ENCODE assay signal across 1 fruit fly cellular context in genomic region chr2L:14690791-14691190, dm6.
TF ChIP-seq lines count a peak whose summit lies in the region.

No protein-coding gene starts in this region.

TF ChIP-seq in whole organism, embryonic, 481 proteins besides CTCF, POLR2A, EP300 and RAD21 (continued from another document and continues in another):
- TF ChIP-seq Xbp1 (GFP tag; optimal IDR thresholded peaks at IDR 0.05; lab: Kevin White, UChicago) (peak; percentile 7), Max (GFP tag; optimal IDR thresholded peaks at IDR 0.05; lab: Kevin White, UChicago) (no peak), CG3847 (GFP tag; IDR thresholded peaks at IDR 0.05; lab: Robert Waterston, UW) (no peak), grau (tag; optimal IDR thresholded peaks at IDR 0.05; lab: Kevin White, UChicago) (peak; percentile 5), CG14710 (tag; optimal IDR thresholded peaks at IDR 0.05; lab: Kevin White, UChicago) (peak; percentile 40), cas (GFP tag; IDR thresholded peaks at IDR 0.05; lab: Robert Waterston, UW) (no peak), CG11560 (tag; IDR thresholded peaks at IDR 0.05; lab: Robert Waterston, UW) (no peak), esg (GFP tag; conservative IDR thresholded peaks at IDR 0.05; lab: Robert Waterston, UW) (no peak), CG17361 (GFP tag; IDR thresholded peaks at IDR 0.05; lab: Robert Waterston, UW) (0 out of 3 replicates have a peak, but pooled peaks have one; percentile 25), CG3407 (GFP tag; optimal IDR thresholded peaks at IDR 0.05; lab: Kevin White, UChicago) (peak; percentile 5), CG9727 (GFP tag; optimal IDR thresholded peaks at IDR 0.05; lab: Kevin White, UChicago) (peak; percentile 73), zf30C (GFP tag; optimal IDR thresholded peaks at IDR 0.05; lab: Kevin White, UChicago) (peak; percentile 71), CG4360 (GFP tag; IDR thresholded peaks at IDR 0.05; lab: Robert Waterston, UW) (no peak; the same call in 1 of the 2 replicates), da (GFP tag; optimal IDR thresholded peaks at IDR 0.05; lab: Kevin White, UChicago) (no peak), CG4820 (GFP tag; optimal IDR thresholded peaks at IDR 0.05; lab: Kevin White, UChicago) (peak; percentile 51), sima (GFP tag; optimal IDR thresholded peaks at IDR 0.05; lab: Kevin White, UChicago) (no peak), H15 (GFP tag; IDR thresholded peaks at IDR 0.05; lab: Robert Waterston, UW) (no peak), CoRest (tag; optimal IDR thresholded peaks at IDR 0.05; lab: Kevin White, UChicago) (peak; percentile 11), tna (GFP tag; IDR thresholded peaks at IDR 0.05; lab: Robert Waterston, UW; ENCODE audit: partially characterized antibody) (no peak), CG7839 (tag; optimal IDR thresholded peaks at IDR 0.05; lab: Kevin White, UChicago) (peak; percentile 47), Poxn (GFP tag; IDR thresholded peaks at IDR 0.05; lab: Robert Waterston, UW) (no peak), sc (optimal IDR thresholded peaks at IDR 0.05; lab: Kevin White, UChicago) (no peak), sc (GFP tag; optimal IDR thresholded peaks at IDR 0.05; lab: Kevin White, UChicago) (peak; percentile 26), maf-S (GFP tag; optimal IDR thresholded peaks at IDR 0.05; lab: Kevin White, UChicago) (no peak), YL-1 (GFP tag; optimal IDR thresholded peaks at IDR 0.05; lab: Kevin White, UChicago) (no peak), CG10543 (GFP tag; optimal IDR thresholded peaks at IDR 0.05; lab: Kevin White, UChicago) (no peak), CG9797 (GFP tag; optimal IDR thresholded peaks at IDR 0.05; lab: Kevin White, UChicago) (no peak), CG4730 (GFP tag; IDR thresholded peaks at IDR 0.05; lab: Robert Waterston, UW) (0 out of 2 replicates have a peak, but pooled peaks have one; percentile 11), CG10462 (GFP tag; optimal IDR thresholded peaks at IDR 0.05; lab: Kevin White, UChicago) (no peak), CG6813 (GFP tag; optimal IDR thresholded peaks at IDR 0.05; lab: Kevin White, UChicago) (no peak), Dip2 (GFP tag; IDR thresholded peaks at IDR 0.05; lab: Robert Waterston, UW) (no peak), Ssrp (tag; optimal IDR thresholded peaks at IDR 0.05; lab: Kevin White, UChicago) (peak; percentile 20), croc (GFP tag; conservative IDR thresholded peaks at IDR 0.05; lab: Robert Waterston, UW) (0 out of 3 replicates have a peak, but pooled peaks have one; percentile 29), ab (GFP tag; optimal IDR thresholded peaks at IDR 0.05; lab: Kevin White, UChicago) (no peak), tll (GFP tag; optimal IDR thresholded peaks at IDR 0.05; lab: Kevin White, UChicago) (no peak), CG18764 (GFP tag; optimal IDR thresholded peaks at IDR 0.05; lab: Kevin White, UChicago) (no peak), chm (GFP tag; IDR thresholded peaks at IDR 0.05; lab: Robert Waterston, UW) (no peak), NC2β (GFP tag; optimal IDR thresholded peaks at IDR 0.05; lab: Kevin White, UChicago) (no peak), CG6765 (GFP tag; optimal IDR thresholded peaks at IDR 0.05; lab: Kevin White, UChicago) (no peak), phol (tag; optimal IDR thresholded peaks at IDR 0.05; lab: Kevin White, UChicago) (peak; percentile 22), ind (GFP tag; optimal IDR thresholded peaks at IDR 0.05; lab: Kevin White, UChicago) (no peak), knrl (GFP tag; IDR thresholded peaks at IDR 0.05; lab: Robert Waterston, UW; ENCODE audit: partially characterized antibody) (no peak), CG18262 (tag; optimal IDR thresholded peaks at IDR 0.05; lab: Kevin White, UChicago) (peak; percentile 68), unc-4 (GFP tag; IDR thresholded peaks at IDR 0.05; lab: Robert Waterston, UW; ENCODE audit: partially characterized antibody) (no peak), chif (GFP tag; optimal IDR thresholded peaks at IDR 0.05; lab: Kevin White, UChicago) (peak in 1 of 2 experiments; percentile 15), dati (GFP tag; IDR thresholded peaks at IDR 0.05; lab: Robert Waterston, UW) (no peak), CG12071 (GFP tag; optimal IDR thresholded peaks at IDR 0.05; lab: Kevin White, UChicago) (no peak), Abd-B (GFP tag; optimal IDR thresholded peaks at IDR 0.05; lab: Kevin White, UChicago) (peak; percentile 39), hbn (GFP tag; IDR thresholded peaks at IDR 0.05; lab: Robert Waterston, UW; ENCODE audit: partially characterized antibody) (no peak), CG2712 (tag; optimal IDR thresholded peaks at IDR 0.05; lab: Kevin White, UChicago) (peak; percentile 64), dmrt99B (tag; optimal IDR thresholded peaks at IDR 0.05; lab: Kevin White, UChicago) (peak; percentile 18), CG14014 (GFP tag; IDR thresholded peaks at IDR 0.05; lab: Robert Waterston, UW) (no peak), ro (GFP tag; IDR thresholded peaks at IDR 0.05; lab: Robert Waterston, UW) (no peak), Sox100B (GFP tag; optimal IDR thresholded peaks at IDR 0.05; lab: Kevin White, UChicago) (no peak), CG10959 (GFP tag; IDR thresholded peaks at IDR 0.05; lab: Robert Waterston, UW) (peak; percentile 47; the same call in 1 of the 2 replicates), amos (GFP tag; IDR thresholded peaks at IDR 0.05; lab: Robert Waterston, UW; ENCODE audit: partially characterized antibody) (no peak), CG11695 (GFP tag; IDR thresholded peaks at IDR 0.05; lab: Robert Waterston, UW) (peak; percentile 18; the same call in 1 of the 3 replicates), CG14050 (GFP tag; IDR thresholded peaks at IDR 0.05; lab: Robert Waterston, UW) (no peak), p53 (GFP tag; optimal IDR thresholded peaks at IDR 0.05; lab: Kevin White, UChicago) (no peak), lov (optimal IDR thresholded peaks at IDR 0.05; lab: Kevin White, UChicago) (no peak), lov (GFP tag; IDR thresholded peaks at IDR 0.05; lab: Robert Waterston, UW) (no peak), tio (GFP tag; optimal IDR thresholded peaks at IDR 0.05; lab: Kevin White, UChicago) (no peak), C15 (GFP tag; IDR thresholded peaks at IDR 0.05; lab: Robert Waterston, UW) (no peak), chn (GFP tag; optimal IDR thresholded peaks at IDR 0.05; lab: Kevin White, UChicago) (no peak), CG2199 (GFP tag; IDR thresholded peaks at IDR 0.05; lab: Robert Waterston, UW) (0 out of 3 replicates have a peak, but pooled peaks have one; percentile 18), CHES-1-like (GFP tag; optimal IDR thresholded peaks at IDR 0.05; lab: Kevin White, UChicago) (no peak), twi (tag; optimal IDR thresholded peaks at IDR 0.05; lab: Kevin White, UChicago) (peak; percentile 42), tin (GFP tag; optimal IDR thresholded peaks at IDR 0.05; lab: Kevin White, UChicago) (peak; percentile 43), Ada2b (GFP tag; IDR thresholded peaks at IDR 0.05; lab: Robert Waterston, UW) (no peak), Doc3 (GFP tag; IDR thresholded peaks at IDR 0.05; lab: Robert Waterston, UW; ENCODE audit: partially characterized antibody) (no peak), gsb-n (tag; optimal IDR thresholded peaks at IDR 0.05; lab: Kevin White, UChicago) (peak; percentile 81), CG10147 (GFP tag; optimal IDR thresholded peaks at IDR 0.05; lab: Kevin White, UChicago) (no peak), CG30020 (tag; optimal IDR thresholded peaks at IDR 0.05; lab: Kevin White, UChicago) (no peak), vfl (GFP tag; optimal IDR thresholded peaks at IDR 0.05; lab: Kevin White, UChicago) (no peak), Hand (GFP tag; optimal IDR thresholded peaks at IDR 0.05; lab: Kevin White, UChicago) (no peak), dysf (GFP tag; IDR thresholded peaks at IDR 0.05; lab: Robert Waterston, UW) (no peak), CG17328 (GFP tag; IDR thresholded peaks at IDR 0.05; lab: Robert Waterston, UW) (peak; percentile 50; the same call in 1 of the 2 replicates), row (GFP tag; IDR thresholded peaks at IDR 0.05; lab: Robert Waterston, UW) (peak; percentile 50; the same call in 1 of the 3 replicates), pho (GFP tag; optimal IDR thresholded peaks at IDR 0.05; lab: Kevin White, UChicago) (no peak), Lim3 (GFP tag; IDR thresholded peaks at IDR 0.05; lab: Robert Waterston, UW) (no peak), fru (optimal IDR thresholded peaks at IDR 0.05; lab: Kevin White, UChicago) (no peak), pum (GFP tag; optimal IDR thresholded peaks at IDR 0.05; lab: Kevin White, UChicago) (no peak), Dp (GFP tag; optimal IDR thresholded peaks at IDR 0.05; lab: Kevin White, UChicago) (no peak), Spps (tag; optimal IDR thresholded peaks at IDR 0.05; lab: Kevin White, UChicago) (peak; percentile 15), CG1529 (GFP tag; optimal IDR thresholded peaks at IDR 0.05; lab: Kevin White, UChicago) (no peak), gcm2 (GFP tag; optimal IDR thresholded peaks at IDR 0.05; lab: Kevin White, UChicago) (no peak), Kr (GFP tag; optimal IDR thresholded peaks at IDR 0.05; lab: Kevin White, UChicago) (peak; percentile 54), psq (GFP tag; optimal IDR thresholded peaks at IDR 0.05; lab: Kevin White, UChicago) (no peak), shn (GFP tag; optimal IDR thresholded peaks at IDR 0.05; lab: Kevin White, UChicago) (no peak), CG17829 (tag; optimal IDR thresholded peaks at IDR 0.05; lab: Kevin White, UChicago) (peak; percentile 24), dmrt11E (tag; optimal IDR thresholded peaks at IDR 0.05; lab: Kevin White, UChicago) (peak; percentile 85), CG17359 (tag; optimal IDR thresholded peaks at IDR 0.05; lab: Kevin White, UChicago) (no peak), CG16815 (GFP tag; optimal IDR thresholded peaks at IDR 0.05; lab: Kevin White, UChicago) (peak; percentile 13), CG8290 (GFP tag; optimal IDR thresholded peaks at IDR 0.05; lab: Kevin White, UChicago) (no peak), CG8290 (tag; optimal IDR thresholded peaks at IDR 0.05; lab: Kevin White, UChicago) (no peak), Rfx (GFP tag; IDR thresholded peaks at IDR 0.05; lab: Robert Waterston, UW) (no peak), Opbp (GFP tag; IDR thresholded peaks at IDR 0.05; lab: Robert Waterston, UW; ENCODE audit: partially characterized antibody) (no peak), CG3838 (GFP tag; optimal IDR thresholded peaks at IDR 0.05; lab: Kevin White, UChicago) (no peak), CG18011 (GFP tag; optimal IDR thresholded peaks at IDR 0.05; lab: Kevin White, UChicago) (no peak), CG31441 (GFP tag; IDR thresholded peaks at IDR 0.05; lab: Robert Waterston, UW) (0 out of 2 replicates have a peak, but pooled peaks have one; percentile 33), CG15601 (tag; optimal IDR thresholded peaks at IDR 0.05; lab: Kevin White, UChicago) (peak; percentile 50), CG1233 (GFP tag; optimal IDR thresholded peaks at IDR 0.05; lab: Kevin White, UChicago) (no peak), gem (tag; optimal IDR thresholded peaks at IDR 0.05; lab: Kevin White, UChicago) (peak; percentile 43), CG34422 (GFP tag; IDR thresholded peaks at IDR 0.05; lab: Robert Waterston, UW) (no peak), Nf-YB (GFP tag; optimal IDR thresholded peaks at IDR 0.05; lab: Kevin White, UChicago) (no peak), Dfd (GFP tag; optimal IDR thresholded peaks at IDR 0.05; lab: Kevin White, UChicago) (no peak), HLH54F (GFP tag; optimal IDR thresholded peaks at IDR 0.05; lab: Kevin White, UChicago) (no peak), kni (GFP tag; optimal IDR thresholded peaks at IDR 0.05; lab: Kevin White, UChicago) (peak; percentile 37), sisA (GFP tag; IDR thresholded peaks at IDR 0.05; lab: Robert Waterston, UW) (no peak), stc (GFP tag; IDR thresholded peaks at IDR 0.05; lab: Robert Waterston, UW) (no peak), zfh2 (GFP tag; optimal IDR thresholded peaks at IDR 0.05; lab: Kevin White, UChicago) (no peak), ci (GFP tag; IDR thresholded peaks at IDR 0.05; lab: Robert Waterston, UW) (no peak), CG13775 (GFP tag; optimal IDR thresholded peaks at IDR 0.05; lab: Kevin White, UChicago) (peak; percentile 6), CG12391 (tag; optimal IDR thresholded peaks at IDR 0.05; lab: Kevin White, UChicago) (peak; percentile 28), CG42726 (GFP tag; IDR thresholded peaks at IDR 0.05; lab: Robert Waterston, UW; ENCODE audit: partially characterized antibody) (no peak), zen (tag; optimal IDR thresholded peaks at IDR 0.05; lab: Kevin White, UChicago) (no peak), tgo (GFP tag; IDR thresholded peaks at IDR 0.05; lab: Robert Waterston, UW) (no peak), D19A (tag; optimal IDR thresholded peaks at IDR 0.05; lab: Kevin White, UChicago) (peak; percentile 38), CG4404 (GFP tag; IDR thresholded peaks at IDR 0.05; lab: Robert Waterston, UW) (no peak), H2.0 (GFP tag; IDR thresholded peaks at IDR 0.05; lab: Robert Waterston, UW) (no peak), CG10431 (GFP tag; optimal IDR thresholded peaks at IDR 0.05; lab: Kevin White, UChicago) (no peak), CG33557 (GFP tag; optimal IDR thresholded peaks at IDR 0.05; lab: Kevin White, UChicago) (peak; percentile 30), CG17802 (tag; optimal IDR thresholded peaks at IDR 0.05; lab: Kevin White, UChicago) (no peak), Myb (GFP tag; optimal IDR thresholded peaks at IDR 0.05; lab: Kevin White, UChicago) (no peak), Mrtf (GFP tag; IDR thresholded peaks at IDR 0.05; lab: Robert Waterston, UW) (no peak), sna (GFP tag; IDR thresholded peaks at IDR 0.05; lab: Robert Waterston, UW; ENCODE audit: partially characterized antibody) (no peak), D (optimal IDR thresholded peaks at IDR 0.05; lab: Kevin White, UChicago) (no peak), D (GFP tag; optimal IDR thresholded peaks at IDR 0.05; lab: Kevin White, UChicago) (peak; percentile 27), gt (GFP tag; IDR thresholded peaks at IDR 0.05; lab: Robert Waterston, UW) (no peak), Sin3A (optimal IDR thresholded peaks at IDR 0.05; lab: Kevin White, UChicago) (no peak), CG2120 (GFP tag; optimal IDR thresholded peaks at IDR 0.05; lab: Kevin White, UChicago) (no peak), Xrp1 (GFP tag; IDR thresholded peaks at IDR 0.05; lab: Robert Waterston, UW) (peak; percentile 72), prd (optimal IDR thresholded peaks at IDR 0.05; lab: Kevin White, UChicago) (no peak), prd (GFP tag; IDR thresholded peaks at IDR 0.05; lab: Robert Waterston, UW) (0 out of 3 replicates have a peak, but pooled peaks have one; percentile 30), bcd (GFP tag; optimal IDR thresholded peaks at IDR 0.05; lab: Kevin White, UChicago) (no peak), CG7372 (GFP tag; IDR thresholded peaks at IDR 0.05; lab: Robert Waterston, UW) (no peak)
